Worm (Caenorhabditis elegans): ENCODE measurements around the gene Y73F8A.32.

DNA sequence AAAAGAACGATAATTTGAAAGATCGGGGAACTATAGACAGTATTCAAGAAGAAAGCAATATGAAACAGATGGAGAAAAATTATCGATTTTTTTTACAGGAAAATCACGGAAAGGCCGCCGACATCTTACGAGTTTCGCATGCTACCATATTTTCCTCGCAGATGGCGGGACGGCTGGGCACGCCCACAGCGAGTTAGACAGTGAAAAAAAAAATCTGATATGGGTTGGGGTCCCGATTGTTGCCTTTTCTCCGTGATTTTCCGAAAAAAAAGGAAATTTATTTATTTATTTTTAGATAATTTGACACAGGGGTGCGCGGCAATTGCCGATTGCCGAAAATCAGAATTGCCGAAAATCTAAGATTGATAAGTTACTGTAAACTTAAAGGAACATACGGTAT is 33.5 kb upstream of the Y73F8A.32 start:
- no peak for TF ChIP-seq swsn-7 (tag; optimal IDR thresholded peaks at IDR 0.05)
- no peak for TF ChIP-seq aha-1 (tag; optimal IDR thresholded peaks at IDR 0.05)
- TF ChIP-seq fkh-10 (GFP tag; optimal IDR thresholded peaks at IDR 0.05): no peak
- no peak for TF ChIP-seq zag-1 (tag; optimal IDR thresholded peaks at IDR 0.05)
- no peak for TF ChIP-seq skn-1 (tag; optimal IDR thresholded peaks at IDR 0.05)
- no peak for TF ChIP-seq nhr-11 (tag; optimal IDR thresholded peaks at IDR 0.05)
- no peak for TF ChIP-seq mef-2 (tag; optimal IDR thresholded peaks at IDR 0.05)
- no peak for TF ChIP-seq pqm-1 (tag; optimal IDR thresholded peaks at IDR 0.05)
